Worm (Caenorhabditis elegans): ENCODE results near the gene B0281.6.

DNA sequence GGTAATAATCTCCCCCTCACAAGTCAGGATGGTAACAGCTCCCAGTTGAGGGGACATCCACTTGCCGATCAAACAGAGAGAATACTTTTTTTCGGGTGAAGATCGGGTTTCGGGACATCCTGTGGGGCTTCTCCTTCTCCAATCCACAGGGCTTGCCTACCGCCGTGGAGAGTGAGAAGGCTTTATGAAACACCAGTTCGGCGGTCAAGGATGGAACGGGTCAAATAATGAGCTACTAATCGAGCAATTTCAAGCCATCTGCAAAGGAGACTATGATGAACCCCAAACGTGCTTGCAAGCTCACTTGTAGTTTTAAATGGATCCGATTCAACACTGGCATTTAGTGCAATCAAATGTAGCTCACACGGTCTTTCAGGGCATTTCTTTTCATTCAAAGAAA is 17.5 kb downstream of the B0281.6 start:
- TF ChIP-seq ceh-82 (tag; optimal IDR thresholded peaks at IDR 0.05) (no peak), snpc-4 (tag; optimal IDR thresholded peaks at IDR 0.05) (no peak), fkh-10 (GFP tag; optimal IDR thresholded peaks at IDR 0.05) (no peak), lin-39 (tag; optimal IDR thresholded peaks at IDR 0.05) (no peak), lin-15B (tag; optimal IDR thresholded peaks at IDR 0.05) (no peak), ZK546.5 (tag; optimal IDR thresholded peaks at IDR 0.05) (no peak), ceh-28 (tag; optimal IDR thresholded peaks at IDR 0.05) (no peak), nhr-76 (tag; optimal IDR thresholded peaks at IDR 0.05) (no peak), ceh-9 (tag; optimal IDR thresholded peaks at IDR 0.05) (no peak), nhr-11 (tag; optimal IDR thresholded peaks at IDR 0.05) (no peak), ama-1 (optimal IDR thresholded peaks at IDR 0.05) (no peak), unc-62 (GFP tag; optimal IDR thresholded peaks at IDR 0.05) (no peak)

All from whole organism, L3 larva.